Worm (Caenorhabditis elegans) whole organism, early embryonic: ENCODE data around the gene T16H12.9.

ENCODE experiments used
- ama-1 ChIP-seq: fragments of 150-350 bp; optimal IDR thresholded peaks from 2 replicates; lab custom pipeline; 2014
- ceh-13 ChIP-seq: fragments of 200-800 bp; sonication (Bioruptor generic); optimal IDR thresholded peaks from 2 replicates; lab custom pipeline; 2018; ENCODE audit warnings: mild to moderate bottlenecking, missing genetic modification characterization, missing compliant biosample characterization
- ceh-36 ChIP-seq: sonication (generic microtip); optimal IDR thresholded peaks from 2 replicates; lab custom pipeline; 2016; ENCODE audit warnings: missing genetic modification characterization, inconsistent platforms, missing compliant biosample characterization
- ets-7 ChIP-seq: sonication (generic microtip); optimal IDR thresholded peaks from 2 replicates; lab custom pipeline; 2016; ENCODE audit warnings: missing genotype, missing genetic modification characterization, missing compliant biosample characterization
- flt-1 ChIP-seq: fragments of 200-800 bp; sonication (Bioruptor generic); IDR thresholded peaks from 2 replicates; pipeline ENCODE4 v1.3.6; 2022; ENCODE audit warnings: missing genetic modification characterization, missing compliant biosample characterization
- pes-1 ChIP-seq: fragments of 200-800 bp; sonication (Bioruptor generic); IDR thresholded peaks from 2 replicates; pipeline ENCODE4 v1.3.6; 2022; ENCODE audit warnings: missing genetic modification reagents, missing genetic modification characterization, missing compliant biosample characterization
- scrt-1 ChIP-seq: fragments of 200-800 bp; sonication (Bioruptor generic); IDR thresholded peaks from 2 replicates; pipeline ENCODE4 v1.3.6; 2022; ENCODE audit warnings: missing genetic modification characterization, missing compliant biosample characterization
- tbx-11 ChIP-seq: fragments of 200-800 bp; sonication (Bioruptor generic); IDR thresholded peaks from 2 replicates; pipeline ENCODE4 v1.3.6; 2022; ENCODE audit warnings: missing genetic modification characterization, missing compliant biosample characterization
- tra-4 ChIP-seq: sonication (generic microtip); optimal IDR thresholded peaks from 2 replicates; lab custom pipeline; 2017; ENCODE audit warnings: missing genetic modification characterization, missing compliant biosample characterization

DNA sequence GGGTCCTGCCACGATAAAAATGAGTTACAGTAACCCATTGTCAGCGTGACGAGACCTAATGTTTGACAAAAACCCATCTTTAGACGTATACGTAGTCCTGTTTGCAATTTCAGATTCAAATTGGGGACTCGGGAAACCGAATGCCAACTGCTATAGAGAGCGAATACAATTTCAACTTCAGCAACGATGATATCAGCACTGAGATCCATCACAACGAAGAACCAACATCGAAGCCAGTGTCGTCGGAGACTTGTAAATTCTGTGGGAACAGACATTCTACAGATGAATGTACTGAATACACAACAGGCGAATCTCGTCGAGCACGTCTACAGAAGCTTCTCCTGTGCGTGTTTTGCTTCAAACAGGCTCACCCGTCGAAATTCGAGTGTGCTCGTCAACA, 23.5 kb upstream of the T16H12.9 start:
- TF ChIP-seq scrt-1 (GFP tag; lab: Robert Waterston, UW) (no peak), ama-1 (lab: Kevin White, UChicago) (no peak), tbx-11 (no peak), pes-1 (GFP tag; lab: Robert Waterston, UW) (no peak), ceh-36 (tag; lab: Kevin White, UChicago) (no peak), flt-1 (GFP tag; lab: Robert Waterston, UW) (no peak), ceh-13 (no peak), ets-7 (no peak), tra-4 (tag; lab: Kevin White, UChicago) (no peak)
